Fruit fly (Drosophila melanogaster) whole organism: Measurements from ENCODE around the gene CG33268.

Source experiments
- CG8478 ChIP-seq: fragments of >200 bp; optimal IDR thresholded peaks from 2 replicates; lab custom pipeline; 2018; ENCODE audit warnings: inconsistent platforms
- Dll ChIP-seq: fragments of >200 bp; optimal IDR thresholded peaks from 2 replicates; lab custom pipeline; 2017
- psq ChIP-seq: fragments of >200 bp; optimal IDR thresholded peaks from 2 replicates; lab custom pipeline; 2017

DNA sequence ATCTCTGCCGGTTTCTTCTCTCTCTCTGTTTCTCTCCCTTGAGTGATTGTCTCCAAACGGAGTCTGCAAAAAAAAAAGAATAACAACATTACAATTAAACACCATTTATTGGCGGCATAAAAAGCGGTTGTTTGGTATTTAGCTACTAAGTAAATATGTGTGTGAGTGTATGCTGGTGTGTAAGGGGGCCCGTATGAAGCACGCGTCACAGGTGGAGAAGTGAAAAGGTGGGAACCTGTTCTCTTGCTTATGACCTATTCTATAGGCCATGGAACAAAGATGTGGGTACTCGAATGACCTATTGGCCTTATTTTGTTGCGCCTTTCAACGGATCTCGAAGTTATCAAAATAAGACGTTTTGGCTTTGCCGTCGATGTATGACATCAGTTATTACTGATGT lies 2.4 kb downstream of the CG33268 start:
- no peak for TF ChIP-seq psq (lab: Kevin White, UChicago)
- TF ChIP-seq CG8478 (lab: Kevin White, UChicago), result no peak
- TF ChIP-seq Dll, result no peak
